Fruit fly (Drosophila melanogaster) whole organism, embryonic: ENCODE measurements around the gene Cpr65Az.

Experiments
- BEAF-32 ChIP-seq: fragments of 200-800 bp; sonication (Bioruptor generic); optimal IDR thresholded peaks from 3 replicates; lab custom pipeline; 2017; ENCODE audit warnings: missing biosample characterization, missing genetic modification characterization, mild to moderate bottlenecking, moderate library complexity, missing genetic modification reagents
- Blimp-1 ChIP-seq: fragments of 200-800 bp; sonication (Bioruptor generic); optimal IDR thresholded peaks from 3 replicates; lab custom pipeline; 2018; ENCODE audit warnings: missing biosample characterization, missing genetic modification characterization, mild to moderate bottlenecking, moderate library complexity, missing genetic modification reagents
- CG1024 ChIP-seq: fragments of 200-800 bp; sonication (Bioruptor generic); IDR thresholded peaks from 2 replicates; pipeline ENCODE4 v1.3.6; 2022; ENCODE audit warnings: missing biosample characterization, missing genetic modification characterization
- CG11695 ChIP-seq: fragments of 200-800 bp; sonication (Bioruptor generic); IDR thresholded peaks from 3 replicates; pipeline ENCODE4 v1.3.6; 2022; ENCODE audit warnings: missing biosample characterization, missing genetic modification characterization
- CG15696 ChIP-seq: fragments of 200-800 bp; sonication (Bioruptor generic); optimal IDR thresholded peaks from 2 replicates; lab custom pipeline; 2019; ENCODE audit warnings: missing biosample characterization, mild to moderate bottlenecking, missing genetic modification characterization, moderate library complexity
- CG1603 ChIP-seq: fragments of 200-800 bp; sonication (Bioruptor generic); optimal IDR thresholded peaks from 2 replicates; lab custom pipeline; 2019; ENCODE audit warnings: missing biosample characterization, mild to moderate bottlenecking, missing genetic modification characterization, moderate library complexity
- CG2202 ChIP-seq: fragments of 200-800 bp; sonication (Bioruptor generic); optimal IDR thresholded peaks from 2 replicates; lab custom pipeline; 2018; ENCODE audit warnings: missing biosample characterization, mild to moderate bottlenecking, missing genetic modification characterization
- CG2678 ChIP-seq: fragments of 200-800 bp; sonication (Bioruptor generic); optimal IDR thresholded peaks from 3 replicates; lab custom pipeline; 2019; ENCODE audit warnings: missing biosample characterization, mild to moderate bottlenecking, missing genetic modification characterization, moderate library complexity
- CG32767 ChIP-seq: fragments of 200-800 bp; sonication (Bioruptor generic); IDR thresholded peaks from 2 replicates; pipeline ENCODE4 v1.3.6; 2022; ENCODE audit warnings: missing biosample characterization, missing genetic modification characterization
- CG33213 ChIP-seq: fragments of 200-800 bp; sonication (Bioruptor generic); optimal IDR thresholded peaks from 3 replicates; lab custom pipeline; 2016; ENCODE audit warnings: missing biosample characterization, missing genetic modification characterization
- CG3407 ChIP-seq: fragments of 200-800 bp; sonication (Bioruptor generic); optimal IDR thresholded peaks from 2 replicates; lab custom pipeline; 2018; ENCODE audit warnings: missing biosample characterization, mild to moderate bottlenecking, missing genetic modification characterization
- CG43689 ChIP-seq: fragments of 200-800 bp; sonication (Bioruptor generic); IDR thresholded peaks from 2 replicates; pipeline ENCODE4 v1.3.6; 2022; ENCODE audit warnings: missing biosample characterization, missing genetic modification characterization
- CG6654 ChIP-seq: fragments of 200-800 bp; sonication (Bioruptor generic); optimal IDR thresholded peaks from 2 replicates; lab custom pipeline; 2017; ENCODE audit warnings: missing biosample characterization, mild to moderate bottlenecking, missing genetic modification characterization
- CG7372 ChIP-seq: fragments of 200-800 bp; sonication (Bioruptor generic); IDR thresholded peaks from 2 replicates; pipeline ENCODE4 v1.3.6; 2022; ENCODE audit warnings: missing biosample characterization, missing genetic modification characterization
- CG7745 ChIP-seq: fragments of 200-800 bp; sonication (Bioruptor generic); optimal IDR thresholded peaks from 2 replicates; lab custom pipeline; 2018; ENCODE audit warnings: missing biosample characterization, mild to moderate bottlenecking, missing genetic modification characterization, moderate library complexity
- CG9876 ChIP-seq: fragments of 200-800 bp; sonication (Bioruptor generic); optimal IDR thresholded peaks from 2 replicates; lab custom pipeline; 2016; ENCODE audit warnings: missing biosample characterization, missing genetic modification characterization
- CkIIα-i1 ChIP-seq: fragments of 200-800 bp; sonication (Bioruptor generic); IDR thresholded peaks from 2 replicates; pipeline ENCODE4 v1.3.6; 2022; ENCODE audit warnings: missing biosample characterization, missing genetic modification characterization
- Doc3 ChIP-seq: fragments of 200-800 bp; sonication (Bioruptor generic); IDR thresholded peaks from 3 replicates; pipeline ENCODE4 v1.3.6; 2022; ENCODE audit warnings: missing biosample characterization, missing genetic modification characterization; ENCODE audit not compliant: partially characterized antibody
- Eip74EF ChIP-seq, 2 experiments: fragments of 200-800 bp in 1 of 2; fragments of >200 bp in 1 of 2; sonication (Bioruptor generic) in 1 of 2; optimal IDR thresholded peaks; 2 replicates each; lab custom pipeline; 2017 to 2019; ENCODE audit warnings: missing biosample characterization in 2 of 2, missing genetic modification characterization in 2 of 2, mild to moderate bottlenecking in 1 of 2, moderate library complexity in 1 of 2
- HmgD ChIP-seq: fragments of 200-800 bp; sonication (Bioruptor generic); optimal IDR thresholded peaks from 3 replicates; lab custom pipeline; 2016; ENCODE audit warnings: missing biosample characterization, missing genetic modification characterization
- Nf-YC ChIP-seq: fragments of 200-800 bp; optimal IDR thresholded peaks from 3 replicates; lab custom pipeline; 2019; ENCODE audit warnings: missing biosample characterization, mild to moderate bottlenecking, missing genetic modification characterization, moderate library complexity
- Oaz ChIP-seq: fragments of 200-800 bp; sonication (Bioruptor generic); IDR thresholded peaks from 2 replicates; pipeline ENCODE4 v1.3.6; 2022; ENCODE audit warnings: missing biosample characterization, missing genetic modification characterization
- Trl ChIP-seq, 3 experiments: fragments of >200 bp in 2 of 3; fragments of 200-800 bp in 1 of 3; sonication (Bioruptor generic) in 1 of 3; optimal IDR thresholded peaks; 2 replicates in 1 of 3; 3 replicates in 2 of 3; lab custom pipeline; 2016 to 2017; ENCODE audit warnings: missing biosample characterization in 1 of 3, missing genetic modification characterization in 1 of 3
- Xrp1 ChIP-seq: fragments of 200-800 bp; sonication (Bioruptor generic); IDR thresholded peaks from 2 replicates; pipeline ENCODE4 v1.3.6; 2022; ENCODE audit warnings: missing biosample characterization, missing genetic modification characterization
- ac ChIP-seq: fragments of 200-800 bp; sonication (Bioruptor generic); optimal IDR thresholded peaks from 3 replicates; lab custom pipeline; 2017; ENCODE audit warnings: missing biosample characterization, mild to moderate bottlenecking, missing genetic modification characterization
- amos ChIP-seq: fragments of 200-800 bp; sonication (Bioruptor generic); IDR thresholded peaks from 2 replicates; pipeline ENCODE4 v1.3.6; 2022; ENCODE audit warnings: missing biosample characterization, missing genetic modification characterization; ENCODE audit not compliant: partially characterized antibody
- ap ChIP-seq: fragments of 200-800 bp; sonication (Bioruptor generic); IDR thresholded peaks from 2 replicates; pipeline ENCODE4 v1.3.6; 2022; ENCODE audit warnings: missing biosample characterization, missing genetic modification characterization
- bowl ChIP-seq: fragments of 200-800 bp; sonication (Bioruptor generic); IDR thresholded peaks from 2 replicates; pipeline ENCODE4 v1.3.6; 2022; ENCODE audit warnings: missing biosample characterization, missing genetic modification characterization
- bsh ChIP-seq, 2 experiments: fragments of 200-800 bp; sonication (Bioruptor generic); optimal IDR thresholded peaks; 2 replicates each; lab custom pipeline; 2017 to 2018; ENCODE audit warnings: mild to moderate bottlenecking in 2 of 2, missing biosample characterization in 2 of 2, missing genetic modification characterization in 2 of 2, moderate library complexity in 1 of 2
- corto ChIP-seq: fragments of 200-800 bp; sonication (Bioruptor generic); optimal IDR thresholded peaks from 2 replicates; lab custom pipeline; 2016; ENCODE audit warnings: missing biosample characterization, mild to moderate bottlenecking, missing genetic modification characterization, moderate library complexity
- croc ChIP-seq: fragments of 200-800 bp; sonication (Bioruptor generic); conservative IDR thresholded peaks from 3 replicates; pipeline ENCODE4 v1.3.6; 2022; ENCODE audit warnings: missing biosample characterization, missing genetic modification characterization
- crp ChIP-seq, 2 experiments: fragments of 200-800 bp; sonication (Bioruptor generic); optimal IDR thresholded peaks; 2 replicates in 1 of 2; 3 replicates in 1 of 2; lab custom pipeline; 2017; ENCODE audit warnings: missing biosample characterization in 2 of 2, missing genetic modification characterization in 2 of 2, mild to moderate bottlenecking in 1 of 2, moderate library complexity in 1 of 2
- dysf ChIP-seq: fragments of 200-800 bp; sonication (Bioruptor generic); IDR thresholded peaks from 3 replicates; pipeline ENCODE4 v1.3.6; 2022; ENCODE audit warnings: missing biosample characterization, missing genetic modification characterization
- eyg ChIP-seq: fragments of 200-800 bp; sonication (Bioruptor generic); optimal IDR thresholded peaks from 3 replicates; lab custom pipeline; 2016; ENCODE audit warnings: missing biosample characterization, missing genetic modification characterization
- fd64A ChIP-seq: fragments of 200-800 bp; sonication (Bioruptor generic); optimal IDR thresholded peaks from 3 replicates; lab custom pipeline; 2018; ENCODE audit warnings: missing biosample characterization, mild to moderate bottlenecking, missing genetic modification characterization
- fru ChIP-seq: fragments of >200 bp; optimal IDR thresholded peaks from 2 replicates; lab custom pipeline; 2017
- grn ChIP-seq: fragments of 200-800 bp; sonication (Bioruptor generic); optimal IDR thresholded peaks from 3 replicates; lab custom pipeline; 2017; ENCODE audit warnings: missing biosample characterization, missing genetic modification characterization
- ind ChIP-seq: fragments of 200-800 bp; sonication (Bioruptor generic); optimal IDR thresholded peaks from 3 replicates; lab custom pipeline; 2016; ENCODE audit warnings: missing biosample characterization, missing genetic modification characterization
- jing ChIP-seq: fragments of 200-800 bp; sonication (Bioruptor generic); optimal IDR thresholded peaks from 2 replicates; lab custom pipeline; 2018; ENCODE audit warnings: missing biosample characterization, mild to moderate bottlenecking, missing genetic modification characterization
- nerfin-1 ChIP-seq: fragments of 200-800 bp; sonication (Bioruptor generic); optimal IDR thresholded peaks from 3 replicates; lab custom pipeline; 2019; ENCODE audit warnings: missing biosample characterization, mild to moderate bottlenecking, missing genetic modification characterization, moderate library complexity
- phol ChIP-seq: fragments of 200-800 bp; sonication (Bioruptor generic); optimal IDR thresholded peaks from 3 replicates; lab custom pipeline; 2018; ENCODE audit warnings: missing biosample characterization, mild to moderate bottlenecking, missing genetic modification characterization, moderate library complexity
- salm ChIP-seq: fragments of 200-800 bp; sonication (Bioruptor generic); optimal IDR thresholded peaks from 2 replicates; lab custom pipeline; 2018; ENCODE audit warnings: missing biosample characterization, mild to moderate bottlenecking, missing genetic modification characterization
- stwl ChIP-seq: fragments of 200-800 bp; sonication (Bioruptor generic); optimal IDR thresholded peaks from 3 replicates; lab custom pipeline; 2018; ENCODE audit warnings: missing biosample characterization, mild to moderate bottlenecking, missing genetic modification characterization, moderate library complexity
- tgo ChIP-seq: fragments of 200-800 bp; sonication (Bioruptor generic); IDR thresholded peaks from 3 replicates; pipeline ENCODE4 v1.3.6; 2022; ENCODE audit warnings: missing biosample characterization, missing genetic modification characterization
- tin ChIP-seq: fragments of 200-800 bp; sonication (Bioruptor generic); optimal IDR thresholded peaks from 3 replicates; lab custom pipeline; 2016; ENCODE audit warnings: missing biosample characterization, missing genetic modification characterization
- tio ChIP-seq: fragments of 200-800 bp; sonication (Bioruptor generic); optimal IDR thresholded peaks from 2 replicates; lab custom pipeline; 2017; ENCODE audit warnings: missing biosample characterization, missing genetic modification characterization, inconsistent platforms
- toy ChIP-seq: fragments of 200-800 bp; sonication (Bioruptor generic); IDR thresholded peaks from 2 replicates; pipeline ENCODE4 v1.3.6; 2022; ENCODE audit warnings: missing biosample characterization, missing genetic modification characterization
- vvl ChIP-seq: fragments of 200-800 bp; sonication (Bioruptor generic); IDR thresholded peaks from 2 replicates; pipeline ENCODE4 v1.3.6; 2022; ENCODE audit warnings: missing biosample characterization, missing genetic modification characterization
- zf30C ChIP-seq: fragments of 200-800 bp; sonication (Bioruptor generic); optimal IDR thresholded peaks from 3 replicates; lab custom pipeline; 2018; ENCODE audit warnings: missing biosample characterization, mild to moderate bottlenecking, missing genetic modification characterization
- zfh2 ChIP-seq: fragments of 200-800 bp; sonication (Bioruptor generic); optimal IDR thresholded peaks from 2 replicates; lab custom pipeline; 2016; ENCODE audit warnings: missing biosample characterization, missing genetic modification characterization

Cpr65Az gene

DNA sequence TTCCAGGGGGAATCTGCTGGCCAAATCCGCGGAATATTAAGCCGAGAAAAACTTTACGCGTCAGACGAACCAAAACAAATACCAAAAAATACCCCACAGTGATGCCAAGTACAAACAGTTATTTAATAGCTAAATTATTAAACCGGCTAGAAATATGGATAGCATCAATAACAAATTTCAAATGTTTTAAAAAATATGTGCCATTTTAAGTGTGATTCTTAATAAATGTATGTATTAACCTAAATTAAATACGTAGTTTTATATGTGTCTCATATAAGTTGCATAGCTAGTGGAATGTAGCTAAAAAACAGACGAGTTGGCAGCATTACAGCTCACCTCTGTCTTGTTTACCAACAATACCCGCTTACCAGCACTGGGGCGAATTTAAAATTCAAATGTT lies 21.2 kb downstream of the Cpr65Az start, which contains the start of gene CG10274 (continued):
- no peak for TF ChIP-seq Blimp-1 (GFP tag; lab: Kevin White, UChicago)
- no peak for TF ChIP-seq CG43689
- peak; percentile 62; the same call in 2 of the 3 replicates for TF ChIP-seq croc (GFP tag; lab: Robert Waterston, UW)
- TF ChIP-seq fd64A (GFP tag; lab: Kevin White, UChicago) = no peak
- peak; percentile 90 for TF ChIP-seq stwl (tag; lab: Kevin White, UChicago)
- peak; percentile 36 for TF ChIP-seq BEAF-32
- TF ChIP-seq CG1603 (tag; lab: Kevin White, UChicago) = no peak
- TF ChIP-seq ind (GFP tag; lab: Kevin White, UChicago) = peak; percentile 83
- TF ChIP-seq CG32767 (GFP tag; lab: Robert Waterston, UW) = no peak
- no peak for TF ChIP-seq ap
- peak; percentile 18 for TF ChIP-seq CG6654
- TF ChIP-seq CkIIα-i1 (GFP tag; lab: Robert Waterston, UW) = no peak
- TF ChIP-seq nerfin-1 (tag; lab: Kevin White, UChicago) = peak; percentile 81
- TF ChIP-seq Doc3 (GFP tag; lab: Robert Waterston, UW) = no peak
- peak; percentile 79 for TF ChIP-seq tin (GFP tag; lab: Kevin White, UChicago)
- TF ChIP-seq vvl (GFP tag; lab: Robert Waterston, UW) = peak; percentile 70
- TF ChIP-seq CG9876 (GFP tag; lab: Kevin White, UChicago) = peak; percentile 56
- TF ChIP-seq tio (GFP tag; lab: Kevin White, UChicago) = no peak
- no peak for TF ChIP-seq salm (tag; lab: Kevin White, UChicago)
- TF ChIP-seq bowl (GFP tag; lab: Robert Waterston, UW) = no peak
- TF ChIP-seq CG11695 = no peak
- no peak for TF ChIP-seq zf30C
- TF ChIP-seq jing (GFP tag; lab: Kevin White, UChicago) = no peak
- TF ChIP-seq tgo (GFP tag; lab: Robert Waterston, UW) = peak; percentile 77
- 0 out of 2 replicates have a peak, but pooled peaks have one; percentile 26 for TF ChIP-seq CG1024
- TF ChIP-seq CG33213 = peak; percentile 62
- peak in 1 of 2 experiments; percentile 68 for TF ChIP-seq bsh (GFP tag; optimal IDR thresholded peaks at IDR 0.05; lab: Kevin White, UChicago)
- no peak for TF ChIP-seq Nf-YC (tag; lab: Kevin White, UChicago)
- no peak for TF ChIP-seq amos (GFP tag; lab: Robert Waterston, UW)
- TF ChIP-seq dysf (GFP tag; lab: Robert Waterston, UW) = peak; percentile 66; the same call in 1 of the 3 replicates
- TF ChIP-seq eyg (GFP tag; lab: Kevin White, UChicago) = no peak
- peak; percentile 80 for TF ChIP-seq zfh2
- TF ChIP-seq fru = no peak
- TF ChIP-seq grn (GFP tag; lab: Kevin White, UChicago) = no peak
- no peak for TF ChIP-seq toy (GFP tag; lab: Robert Waterston, UW)
- TF ChIP-seq CG7372 (GFP tag; lab: Robert Waterston, UW) = peak; percentile 66
- TF ChIP-seq Xrp1 = peak; percentile 82
- TF ChIP-seq CG2678 = no peak
- TF ChIP-seq CG7745 = no peak
- no peak for TF ChIP-seq corto (GFP tag; lab: Kevin White, UChicago)
- peak in 1 of 2 experiments; percentile 16 for TF ChIP-seq crp (GFP tag; optimal IDR thresholded peaks at IDR 0.05; lab: Kevin White, UChicago)
- TF ChIP-seq CG15696 (tag; lab: Kevin White, UChicago) = peak; percentile 82
- TF ChIP-seq CG2202 (tag; lab: Kevin White, UChicago) = peak; percentile 57
- peak; percentile 29 for TF ChIP-seq CG3407
- peak; percentile 86 for TF ChIP-seq phol (tag; lab: Kevin White, UChicago)
- TF ChIP-seq Trl (optimal IDR thresholded peaks at IDR 0.05; lab: Kevin White, UChicago) = no peak
- TF ChIP-seq Trl (GFP tag; optimal IDR thresholded peaks at IDR 0.05; lab: Kevin White, UChicago) = peak; percentile 71
- TF ChIP-seq Eip74EF (GFP tag; optimal IDR thresholded peaks at IDR 0.05; lab: Kevin White, UChicago) = no peak
- peak; percentile 6 for TF ChIP-seq HmgD (GFP tag; lab: Kevin White, UChicago)
- TF ChIP-seq ac (GFP tag; lab: Kevin White, UChicago) = no peak
- TF ChIP-seq Oaz (GFP tag; lab: Robert Waterston, UW) = no peak
